Worm (Caenorhabditis elegans) whole organism, mixed stage, embryonic: ENCODE results near the gene dnj-3.

ENCODE experiments used
- nhr-28 ChIP-seq: fragments of 150-350 bp; optimal IDR thresholded peaks from 2 replicates; lab custom pipeline; 2014; ENCODE audit warnings: missing biosample characterization, missing genetic modification characterization
- tbx-8 ChIP-seq: fragments of 200-800 bp; sonication (Bioruptor generic); optimal IDR thresholded peaks from 2 replicates; lab custom pipeline; 2018; ENCODE audit warnings: mild to moderate bottlenecking, missing genetic modification characterization, moderate library complexity, missing compliant biosample characterization
- unc-62 ChIP-seq: fragments of 150-350 bp; optimal IDR thresholded peaks from 2 replicates; lab custom pipeline; 2014; ENCODE audit warnings: missing biosample characterization, missing genetic modification reagents, missing genetic modification characterization

DNA sequence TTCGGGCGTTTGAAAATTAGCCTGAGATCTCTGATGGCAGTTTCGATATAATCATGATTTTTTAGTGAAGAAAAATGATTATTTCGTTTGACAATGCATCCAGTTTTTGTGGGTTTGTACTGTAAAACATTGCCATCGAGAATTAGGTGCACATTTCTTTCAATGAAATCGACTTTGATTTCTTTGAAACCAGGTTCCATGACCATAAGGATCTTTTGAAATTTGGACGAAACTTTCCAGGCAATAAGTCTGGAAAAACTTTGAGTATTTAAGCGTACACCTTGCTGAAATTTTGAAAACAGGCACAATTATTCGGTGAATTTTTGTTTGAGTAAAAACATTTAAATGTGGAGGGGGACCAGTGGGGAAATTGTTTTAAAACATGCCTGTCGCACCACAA, 16.8 kb upstream of the dnj-3 start:
- TF ChIP-seq unc-62 (GFP tag; lab: Kevin White, UChicago) (no peak), tbx-8 (GFP tag; lab: Kevin White, UChicago) (no peak), nhr-28 (no peak)
